Worm (Caenorhabditis elegans) whole organism, midembryonic: ENCODE data around the gene R11H6.5.

ENCODE experiments used
- T22C8.4 ChIP-seq: fragments of 200-800 bp; sonication (Bioruptor generic); IDR thresholded peaks from 2 replicates; pipeline ENCODE4 v1.3.6; 2022; ENCODE audit warnings: missing genetic modification characterization, missing compliant biosample characterization
- tab-1 ChIP-seq: fragments of 200-800 bp; sonication (Bioruptor generic); IDR thresholded peaks from 2 replicates; pipeline ENCODE4 v1.3.6; 2022; ENCODE audit warnings: missing genetic modification characterization, missing compliant biosample characterization
- ztf-29 ChIP-seq: fragments of 200-800 bp; sonication (Bioruptor generic); IDR thresholded peaks from 2 replicates; pipeline ENCODE4 v1.3.6; 2022; ENCODE audit warnings: missing genetic modification reagents, missing genetic modification characterization, missing compliant biosample characterization

DNA sequence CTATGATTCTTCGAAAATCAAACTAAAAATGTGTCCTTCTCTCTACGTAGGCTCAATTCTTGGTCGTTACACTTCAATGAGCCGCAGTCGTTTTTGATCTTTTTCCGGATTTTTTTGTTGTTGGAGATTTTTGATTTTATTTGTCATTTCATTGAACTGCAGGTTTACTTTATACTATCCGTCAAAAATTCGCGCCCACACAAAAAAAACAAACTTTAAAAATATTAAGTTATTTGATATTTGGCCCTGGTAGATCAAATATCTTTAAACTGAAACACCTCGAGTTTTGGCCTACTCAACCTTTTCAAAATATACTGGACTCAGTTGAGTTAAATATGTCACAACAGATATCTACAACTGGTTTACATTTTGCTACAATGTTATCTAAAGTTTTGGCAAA is 3.6 kb upstream of the R11H6.5 start:
- no peak for TF ChIP-seq tab-1 (GFP tag; lab: Robert Waterston, UW)
- no peak for TF ChIP-seq T22C8.4 (GFP tag; lab: Robert Waterston, UW)
- TF ChIP-seq ztf-29 (GFP tag; lab: Robert Waterston, UW), result no peak
